Worm (Caenorhabditis elegans) whole organism, young adult: ENCODE measurements around the gene ZK930.6.

Experiments
- C17E4.6 ChIP-seq: fragments of 200-800 bp; sonication (Bioruptor generic); IDR thresholded peaks from 2 replicates; pipeline ENCODE4 v1.3.6; 2022; ENCODE audit warnings: missing genetic modification reagents, missing genetic modification characterization, missing compliant biosample characterization
- F49E8.2 ChIP-seq: sonication (generic microtip); optimal IDR thresholded peaks from 3 replicates; lab custom pipeline; 2017; ENCODE audit warnings: missing genetic modification characterization, mild to moderate bottlenecking, missing compliant biosample characterization, antibody characterized with exemption, moderate library complexity; ENCODE audit not compliant: insufficient read depth
- ama-1 ChIP-seq, 3 experiments: fragments of 150-350 bp in 1 of 3; sonication (generic microtip) in 2 of 3; optimal IDR thresholded peaks; 2 replicates each; lab custom pipeline; 2014 to 2018; ENCODE audit warnings: missing biosample characterization in 2 of 3, missing genetic modification characterization in 2 of 3, missing genetic modification reagents in 2 of 3
- attf-5 ChIP-seq: fragments of 200-800 bp; sonication (Bioruptor generic); optimal IDR thresholded peaks from 2 replicates; lab custom pipeline; 2018; ENCODE audit warnings: mild to moderate bottlenecking, missing genetic modification characterization, missing compliant biosample characterization
- attf-6 ChIP-seq: fragments of 200-800 bp; sonication (Bioruptor generic); IDR thresholded peaks from 2 replicates; pipeline ENCODE4 v1.3.6; 2022; ENCODE audit warnings: missing genetic modification reagents, missing genetic modification characterization, missing compliant biosample characterization
- cebp-1 ChIP-seq, 2 experiments: fragments of 200-800 bp in 1 of 2; sonication (Bioruptor generic) in 1 of 2; sonication (generic microtip) in 1 of 2; IDR thresholded peaks in 1 of 2; optimal IDR thresholded peaks in 1 of 2; 2 replicates each; pipeline versions ENCODE4 v1.3.6 to Lab custom; 2017 to 2022; ENCODE audit warnings: missing compliant biosample characterization in 2 of 2, missing genetic modification characterization in 2 of 2, mild to moderate bottlenecking in 1 of 2, missing genetic modification reagents in 1 of 2, moderate library complexity in 1 of 2
- ceh-79 ChIP-seq: sonication (generic microtip); optimal IDR thresholded peaks from 2 replicates; lab custom pipeline; 2017; ENCODE audit warnings: mild to moderate bottlenecking, missing genetic modification characterization, missing compliant biosample characterization
- ceh-91 ChIP-seq: fragments of 200-800 bp; sonication (Bioruptor generic); IDR thresholded peaks from 2 replicates; pipeline ENCODE4 v1.3.6; 2022; ENCODE audit warnings: missing genetic modification reagents, missing genetic modification characterization, missing compliant biosample characterization
- him-1 ChIP-seq: sonication (generic microtip); optimal IDR thresholded peaks from 2 replicates; lab custom pipeline; 2016; ENCODE audit warnings: missing genotype, missing genetic modification reagents, missing genetic modification characterization, missing compliant biosample characterization
- lin-26 ChIP-seq: fragments of 200-800 bp; sonication (Bioruptor generic); IDR thresholded peaks from 2 replicates; pipeline ENCODE4 v1.3.6; 2022; ENCODE audit warnings: missing genetic modification reagents, missing genetic modification characterization, missing compliant biosample characterization
- nhr-120 ChIP-seq: fragments of 200-800 bp; sonication (Bioruptor generic); IDR thresholded peaks from 2 replicates; pipeline ENCODE4 v1.3.6; 2022; ENCODE audit warnings: missing genetic modification characterization, missing compliant biosample characterization
- pha-4 ChIP-seq: fragments of 150-350 bp; sonication (generic microtip); optimal IDR thresholded peaks from 2 replicates; lab custom pipeline; 2014; ENCODE audit warnings: missing biosample characterization, missing genetic modification reagents, missing genetic modification characterization
- zfh-2 ChIP-seq: fragments of 200-800 bp; sonication (Bioruptor generic); conservative IDR thresholded peaks from 2 replicates; pipeline ENCODE4 v1.3.6; 2022; ENCODE audit warnings: missing genetic modification reagents, missing genetic modification characterization, missing compliant biosample characterization

DNA sequence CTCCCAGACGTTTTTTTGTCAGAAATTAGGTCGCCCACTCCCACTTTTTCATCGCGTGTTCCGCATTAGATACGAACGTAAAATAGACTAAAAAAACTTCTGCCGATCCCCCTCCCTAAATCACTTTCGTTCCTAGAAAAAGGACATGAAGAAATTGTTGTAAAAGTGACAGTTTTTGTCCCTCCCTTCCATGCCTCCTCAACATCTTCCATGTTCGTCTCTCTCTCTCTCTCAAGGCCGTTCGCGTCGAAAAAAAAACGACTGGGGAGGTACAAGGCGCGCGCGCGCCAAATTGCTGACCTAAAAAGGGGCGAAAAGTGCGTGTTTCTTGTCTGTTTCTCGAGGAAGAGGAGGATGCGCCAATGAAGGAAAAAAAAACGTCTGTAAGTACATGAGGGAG lies 45.0 kb downstream of the ZK930.6 start:
- TF ChIP-seq ceh-91 (GFP tag; lab: Robert Waterston, UW) (no peak), F49E8.2 (tag; lab: Kevin White, UChicago) (no peak), nhr-120 (GFP tag; lab: Robert Waterston, UW) (no peak), ama-1 (optimal IDR thresholded peaks at IDR 0.05; lab: Kevin White, UChicago) (no peak), ama-1 (GFP tag; optimal IDR thresholded peaks at IDR 0.05; lab: Kevin White, UChicago) (no peak), C17E4.6 (GFP tag; lab: Robert Waterston, UW) (no peak), pha-4 (tag; lab: Kevin White, UChicago) (no peak), zfh-2 (GFP tag; lab: Robert Waterston, UW) (peak; percentile 42; the same call in 1 of the 2 replicates), lin-26 (GFP tag; lab: Robert Waterston, UW) (no peak), attf-6 (GFP tag; lab: Robert Waterston, UW) (no peak), attf-5 (GFP tag; lab: Kevin White, UChicago) (no peak), ceh-79 (no peak), him-1 (tag; lab: Kevin White, UChicago) (no peak), cebp-1 (GFP tag; IDR thresholded peaks at IDR 0.05; lab: Robert Waterston, UW) (no peak), cebp-1 (tag; optimal IDR thresholded peaks at IDR 0.05; lab: Kevin White, UChicago) (no peak)
